Worm (Caenorhabditis elegans): ENCODE measurements around the gene scl-5.

scl-5 gene

DNA sequence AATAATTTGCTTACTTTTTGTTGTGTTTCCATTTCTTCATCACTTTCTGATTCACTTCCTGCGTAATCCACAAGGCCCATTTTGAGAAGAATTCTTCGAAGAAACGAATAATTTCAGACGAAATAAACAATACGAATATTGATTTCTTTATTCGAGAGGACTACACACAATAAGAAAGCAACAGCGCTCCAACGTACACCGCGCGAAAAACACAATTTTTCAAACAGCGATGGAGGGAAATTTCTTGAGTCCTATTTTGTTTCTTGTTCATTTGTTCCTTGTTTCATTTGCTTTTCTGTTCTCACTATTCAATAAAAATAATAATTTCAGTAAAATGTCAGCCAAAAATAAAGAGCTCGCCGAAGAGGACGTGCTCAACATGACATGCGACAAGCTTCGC, 29.9 kb downstream of the scl-5 start, which contains the start of the genes prcc-1 and C39E9.12 (continued):
- TF ChIP-seq ets-4 (tag; optimal IDR thresholded peaks at IDR 0.05) (no peak), pha-2 (tag; optimal IDR thresholded peaks at IDR 0.05) (no peak), nfya-1 (tag; optimal IDR thresholded peaks at IDR 0.05) (peak; percentile 61), ceh-48 (tag; optimal IDR thresholded peaks at IDR 0.05) (peak; percentile 65), pha-4 (tag; optimal IDR thresholded peaks at IDR 0.05) (no peak), C08G9.2 (tag; optimal IDR thresholded peaks at IDR 0.05) (no peak), rnt-1 (tag; optimal IDR thresholded peaks at IDR 0.05) (no peak), tbx-2 (tag; optimal IDR thresholded peaks at IDR 0.05) (no peak), lin-11 (tag; optimal IDR thresholded peaks at IDR 0.05) (no peak), unc-55 (GFP tag; optimal IDR thresholded peaks at IDR 0.05) (no peak), unc-42 (tag; optimal IDR thresholded peaks at IDR 0.05) (peak; percentile 43), sox-2 (GFP tag; IDR thresholded peaks at IDR 0.05) (no peak), ceh-45 (GFP tag; IDR thresholded peaks at IDR 0.05) (no peak), fax-1 (tag; optimal IDR thresholded peaks at IDR 0.05) (peak; percentile 22), ceh-30 (tag; optimal IDR thresholded peaks at IDR 0.05) (no peak), ceh-24 (tag; optimal IDR thresholded peaks at IDR 0.05) (no peak), nhr-11 (tag; optimal IDR thresholded peaks at IDR 0.05) (no peak), hlh-8 (tag; optimal IDR thresholded peaks at IDR 0.05) (no peak), eyg-1 (tag; optimal IDR thresholded peaks at IDR 0.05) (no peak)

DNA sequence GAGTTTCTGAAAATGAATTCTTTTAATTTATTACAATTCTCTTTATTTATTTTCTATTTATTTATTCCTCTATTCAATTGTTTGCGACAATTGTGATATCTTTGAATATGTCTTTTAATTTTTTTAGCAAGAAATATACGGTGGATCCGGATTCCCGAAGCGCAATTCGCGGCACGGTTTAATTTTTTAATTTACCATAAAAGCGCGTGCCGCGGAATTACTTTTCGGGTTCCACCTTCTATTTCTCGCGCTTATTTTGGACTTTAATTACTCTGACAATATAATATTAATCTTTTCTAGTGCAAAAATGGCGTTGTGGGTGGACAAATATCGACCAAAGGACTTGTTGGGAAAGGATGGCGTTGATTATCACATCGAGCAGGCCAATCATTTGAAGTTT, 31.6 kb downstream of the scl-5 start, which contains the start of gene rfc-3:
Gene rfc-3 (plus strand): TSS at position 301 of the 400 bp plus-strand sequence.
- no peak for TF ChIP-seq unc-42 (tag; optimal IDR thresholded peaks at IDR 0.05)
- no peak for TF ChIP-seq mec-3 (tag; optimal IDR thresholded peaks at IDR 0.05; ENCODE audit: borderline replicate concordance)
- no peak for TF ChIP-seq ttx-3 (tag; optimal IDR thresholded peaks at IDR 0.05)
- TF ChIP-seq ref-2 (tag; optimal IDR thresholded peaks at IDR 0.05) = no peak
- TF ChIP-seq ceh-22 (tag; optimal IDR thresholded peaks at IDR 0.05) = no peak
- TF ChIP-seq nfya-1 (tag; optimal IDR thresholded peaks at IDR 0.05) = no peak
- no peak for TF ChIP-seq pha-4 (tag; optimal IDR thresholded peaks at IDR 0.05)
- TF ChIP-seq pag-3 (tag; optimal IDR thresholded peaks at IDR 0.05; ENCODE audit: borderline replicate concordance) = no peak
- no peak for TF ChIP-seq hlh-8 (tag; optimal IDR thresholded peaks at IDR 0.05)
- TF ChIP-seq K02D7.2 (tag; optimal IDR thresholded peaks at IDR 0.05) = no peak
- TF ChIP-seq unc-86 (tag; optimal IDR thresholded peaks at IDR 0.05) = no peak
- no peak for TF ChIP-seq K09A11.1 (tag; optimal IDR thresholded peaks at IDR 0.05; ENCODE audit: insufficient read depth)
- TF ChIP-seq nhr-232 (tag; optimal IDR thresholded peaks at IDR 0.05) = no peak
- no peak for TF ChIP-seq sox-2 (GFP tag; IDR thresholded peaks at IDR 0.05)
- TF ChIP-seq gmeb-2 (tag; optimal IDR thresholded peaks at IDR 0.05) = no peak
- no peak for TF ChIP-seq pqm-1 (tag; optimal IDR thresholded peaks at IDR 0.05)
- TF ChIP-seq ceh-30 (tag; optimal IDR thresholded peaks at IDR 0.05) = no peak
- TF ChIP-seq ahr-1 (tag; optimal IDR thresholded peaks at IDR 0.05) = no peak
- TF ChIP-seq tbx-2 (tag; optimal IDR thresholded peaks at IDR 0.05) = no peak
- TF ChIP-seq Y22D7AL.16 (tag; optimal IDR thresholded peaks at IDR 0.05) = no peak

DNA sequence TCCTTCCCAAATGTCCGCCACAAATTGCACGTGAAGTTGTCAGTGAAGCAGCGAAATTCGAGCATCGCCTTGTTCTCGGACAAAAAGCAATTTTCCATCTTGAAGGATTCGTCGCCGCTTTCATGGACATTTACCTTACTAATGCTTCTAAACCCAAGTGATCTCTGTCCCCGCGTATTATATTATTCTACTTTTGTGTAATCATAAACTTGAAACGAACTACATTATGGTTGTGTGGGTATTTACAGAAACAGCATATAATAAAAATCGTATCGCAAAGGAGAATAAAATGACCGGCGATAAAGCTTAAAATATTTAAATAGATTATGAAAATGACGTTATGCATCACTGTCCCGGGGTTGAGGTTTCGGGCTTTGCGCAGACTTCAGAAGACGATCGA, 33.0 kb downstream of the scl-5 start:
- TF ChIP-seq ama-1 (optimal IDR thresholded peaks at IDR 0.05) = no peak
- TF ChIP-seq elt-2 (tag; optimal IDR thresholded peaks at IDR 0.05) = no peak
- no peak for TF ChIP-seq nfya-1 (tag; optimal IDR thresholded peaks at IDR 0.05)
- no peak for TF ChIP-seq pha-2 (tag; optimal IDR thresholded peaks at IDR 0.05)
- TF ChIP-seq sdc-2 (tag; optimal IDR thresholded peaks at IDR 0.05) = no peak
- no peak for TF ChIP-seq nhr-11 (tag; optimal IDR thresholded peaks at IDR 0.05)
- TF ChIP-seq npax-4 (tag; optimal IDR thresholded peaks at IDR 0.05) = no peak
- no peak for TF ChIP-seq pag-3 (tag; optimal IDR thresholded peaks at IDR 0.05; ENCODE audit: borderline replicate concordance)
- no peak for TF ChIP-seq fax-1 (tag; optimal IDR thresholded peaks at IDR 0.05)
- TF ChIP-seq T23F11.4 (GFP tag; optimal IDR thresholded peaks at IDR 0.05) = no peak
- no peak for TF ChIP-seq ttx-3 (tag; optimal IDR thresholded peaks at IDR 0.05)
- no peak for TF ChIP-seq K02D7.2 (tag; optimal IDR thresholded peaks at IDR 0.05)
- no peak for TF ChIP-seq ceh-45 (GFP tag; IDR thresholded peaks at IDR 0.05)
- no peak for TF ChIP-seq ceh-6 (GFP tag; optimal IDR thresholded peaks at IDR 0.05)
